Worm (Caenorhabditis elegans) whole organism, L3 larva: ENCODE results near the gene sas-4.

Experiments used
- R02D3.7 ChIP-seq: fragments of 150-350 bp; optimal IDR thresholded peaks from 2 replicates; lab custom pipeline; 2014; ENCODE audit warnings: missing biosample characterization, missing genetic modification characterization
- aly-2 ChIP-seq: fragments of 150-350 bp; optimal IDR thresholded peaks from 2 replicates; lab custom pipeline; 2014; ENCODE audit warnings: missing biosample characterization, missing genetic modification characterization
- ama-1 ChIP-seq: fragments of 150-350 bp; optimal IDR thresholded peaks from 2 replicates; lab custom pipeline; 2018
- ceh-28 ChIP-seq: fragments of 150-350 bp; optimal IDR thresholded peaks from 2 replicates; lab custom pipeline; 2014; ENCODE audit warnings: missing biosample characterization, missing genetic modification reagents, missing genetic modification characterization
- ceh-9 ChIP-seq: sonication (generic microtip); optimal IDR thresholded peaks from 2 replicates; lab custom pipeline; 2018; ENCODE audit warnings: missing biosample characterization, missing genetic modification characterization
- daf-12 ChIP-seq: fragments of 150-350 bp; optimal IDR thresholded peaks from 2 replicates; lab custom pipeline; 2014; ENCODE audit warnings: missing biosample characterization, missing genetic modification reagents, missing genetic modification characterization
- egl-27 ChIP-seq: sonication (generic microtip); optimal IDR thresholded peaks from 4 replicates; lab custom pipeline; 2017; ENCODE audit warnings: missing biosample characterization, missing genetic modification reagents, missing genetic modification characterization
- egl-5 ChIP-seq: fragments of 150-350 bp; optimal IDR thresholded peaks from 2 replicates; lab custom pipeline; 2017; ENCODE audit warnings: missing biosample characterization, missing genetic modification reagents, missing genetic modification characterization, inconsistent platforms
- elt-2 ChIP-seq: sonication (generic microtip); optimal IDR thresholded peaks from 2 replicates; lab custom pipeline; 2016; ENCODE audit warnings: missing genetic modification reagents, mild to moderate bottlenecking, missing genetic modification characterization, missing compliant biosample characterization
- elt-3 ChIP-seq, 3 experiments: fragments of 150-350 bp in 1 of 3; sonication (generic microtip) in 2 of 3; optimal IDR thresholded peaks; 2 replicates in 2 of 3; 4 replicates in 1 of 3; lab custom pipeline; 2014 to 2017; ENCODE audit warnings: missing biosample characterization in 3 of 3, missing genetic modification characterization in 3 of 3
- eor-1 ChIP-seq, 2 experiments: fragments of 150-350 bp; optimal IDR thresholded peaks; 2 replicates each; lab custom pipeline; 2014 to 2018; ENCODE audit warnings: missing biosample characterization in 2 of 2, missing genetic modification characterization in 2 of 2
- fkh-10 ChIP-seq: sonication (generic microtip); optimal IDR thresholded peaks from 2 replicates; lab custom pipeline; 2017; ENCODE audit warnings: missing biosample characterization, missing genetic modification reagents, missing genetic modification characterization
- hmg-11 ChIP-seq: sonication (generic microtip); optimal IDR thresholded peaks from 2 replicates; lab custom pipeline; 2016; ENCODE audit warnings: missing genetic modification characterization, missing compliant biosample characterization
- jun-1 ChIP-seq: fragments of 150-350 bp; optimal IDR thresholded peaks from 2 replicates; lab custom pipeline; 2014; ENCODE audit warnings: missing biosample characterization, missing genetic modification reagents, missing genetic modification characterization
- lin-15B ChIP-seq: fragments of 150-350 bp; optimal IDR thresholded peaks from 2 replicates; lab custom pipeline; 2014; ENCODE audit warnings: missing biosample characterization, missing genetic modification characterization
- lin-39 ChIP-seq: fragments of 150-350 bp; optimal IDR thresholded peaks from 2 replicates; lab custom pipeline; 2018; ENCODE audit warnings: missing biosample characterization, missing genetic modification reagents, missing genetic modification characterization
- lsy-12 ChIP-seq: sonication (generic microtip); optimal IDR thresholded peaks from 2 replicates; lab custom pipeline; 2016; ENCODE audit warnings: mild to moderate bottlenecking, missing genetic modification characterization, missing compliant biosample characterization
- mdl-1 ChIP-seq: fragments of 150-350 bp; optimal IDR thresholded peaks from 2 replicates; lab custom pipeline; 2014; ENCODE audit warnings: missing biosample characterization, missing genetic modification characterization
- mml-1 ChIP-seq: fragments of 150-350 bp; sonication (generic microtip); optimal IDR thresholded peaks from 3 replicates; lab custom pipeline; 2014; ENCODE audit warnings: missing biosample characterization, missing genetic modification characterization
- nfya-1 ChIP-seq: sonication (generic microtip); optimal IDR thresholded peaks from 2 replicates; lab custom pipeline; 2017; ENCODE audit warnings: missing genetic modification characterization, mild to moderate bottlenecking, missing compliant biosample characterization, antibody characterized with exemption, moderate library complexity; ENCODE audit not compliant: insufficient read depth
- nhr-11 ChIP-seq: fragments of 150-350 bp; optimal IDR thresholded peaks from 2 replicates; lab custom pipeline; 2014; ENCODE audit warnings: missing biosample characterization, missing genetic modification characterization
- nhr-12 ChIP-seq: fragments of 150-350 bp; optimal IDR thresholded peaks from 2 replicates; lab custom pipeline; 2014; ENCODE audit warnings: missing biosample characterization, missing genetic modification characterization
- nhr-23 ChIP-seq: fragments of 150-350 bp; optimal IDR thresholded peaks from 2 replicates; lab custom pipeline; 2014; ENCODE audit warnings: missing biosample characterization, missing genetic modification reagents, missing genetic modification characterization
- nhr-25 ChIP-seq: sonication (generic microtip); optimal IDR thresholded peaks from 2 replicates; lab custom pipeline; 2017; ENCODE audit warnings: missing biosample characterization, missing genetic modification characterization
- nhr-28 ChIP-seq: fragments of 150-350 bp; optimal IDR thresholded peaks from 2 replicates; lab custom pipeline; 2014; ENCODE audit warnings: missing biosample characterization, missing genetic modification characterization
- nhr-43 ChIP-seq: sonication (generic microtip); optimal IDR thresholded peaks from 2 replicates; lab custom pipeline; 2016; ENCODE audit warnings: mild to moderate bottlenecking, missing genetic modification characterization, missing compliant biosample characterization; ENCODE audit not compliant: poor library complexity, severe bottlenecking
- nhr-67 ChIP-seq: fragments of 150-350 bp; optimal IDR thresholded peaks from 2 replicates; lab custom pipeline; 2014; ENCODE audit warnings: missing biosample characterization, missing genetic modification characterization
- nhr-76 ChIP-seq: fragments of 150-350 bp; sonication (generic microtip); optimal IDR thresholded peaks from 5 replicates; lab custom pipeline; 2014; ENCODE audit warnings: missing biosample characterization, missing genetic modification characterization
- nhr-77 ChIP-seq: fragments of 150-350 bp; optimal IDR thresholded peaks from 2 replicates; lab custom pipeline; 2014; ENCODE audit warnings: missing biosample characterization, missing genetic modification characterization
- pha-4 ChIP-seq: fragments of 150-350 bp; optimal IDR thresholded peaks from 2 replicates; lab custom pipeline; 2014; ENCODE audit warnings: missing biosample characterization, missing genetic modification reagents, missing genetic modification characterization
- pqm-1 ChIP-seq: fragments of 150-350 bp; optimal IDR thresholded peaks from 2 replicates; lab custom pipeline; 2017; ENCODE audit warnings: missing biosample characterization, missing genetic modification characterization, inconsistent platforms
- sea-2 ChIP-seq: fragments of 150-350 bp; sonication (generic microtip); optimal IDR thresholded peaks from 4 replicates; lab custom pipeline; 2014; ENCODE audit warnings: missing biosample characterization, missing genetic modification reagents, missing genetic modification characterization
- snpc-4 ChIP-seq: fragments of 150-350 bp; optimal IDR thresholded peaks from 2 replicates; lab custom pipeline; 2014; ENCODE audit warnings: missing biosample characterization, missing genetic modification characterization
- unc-39 ChIP-seq: sonication (generic microtip); optimal IDR thresholded peaks from 4 replicates; lab custom pipeline; 2017; ENCODE audit warnings: missing biosample characterization, missing genetic modification characterization
- zag-1 ChIP-seq: fragments of 150-350 bp; optimal IDR thresholded peaks from 2 replicates; lab custom pipeline; 2014; ENCODE audit warnings: missing biosample characterization, missing genetic modification characterization
- ztf-4 ChIP-seq: fragments of 150-350 bp; optimal IDR thresholded peaks from 2 replicates; lab custom pipeline; 2014; ENCODE audit warnings: missing biosample characterization, missing genetic modification characterization

sas-4 gene

ce11 chrIII:8320183-8320582 is 1.8 kb upstream of the sas-4 start, which contains the start of gene F10E9.10:
F10E9.10 (minus strand) TSS chrIII:8320283.
- TF ChIP-seq eor-1 (tag; optimal IDR thresholded peaks at IDR 0.05; lab: Kevin White, UChicago) (no peak), lin-15B (no peak), zag-1 (tag; lab: Kevin White, UChicago) (no peak), jun-1 (tag; lab: Kevin White, UChicago) (no peak), snpc-4 (tag; lab: Kevin White, UChicago) (no peak), elt-2 (tag; lab: Kevin White, UChicago) (no peak), nfya-1 (tag; lab: Kevin White, UChicago) (no peak), pqm-1 (tag; lab: Kevin White, UChicago) (no peak), hmg-11 (tag; lab: Kevin White, UChicago) (no peak), lsy-12 (tag; lab: Kevin White, UChicago) (no peak)

DNA sequence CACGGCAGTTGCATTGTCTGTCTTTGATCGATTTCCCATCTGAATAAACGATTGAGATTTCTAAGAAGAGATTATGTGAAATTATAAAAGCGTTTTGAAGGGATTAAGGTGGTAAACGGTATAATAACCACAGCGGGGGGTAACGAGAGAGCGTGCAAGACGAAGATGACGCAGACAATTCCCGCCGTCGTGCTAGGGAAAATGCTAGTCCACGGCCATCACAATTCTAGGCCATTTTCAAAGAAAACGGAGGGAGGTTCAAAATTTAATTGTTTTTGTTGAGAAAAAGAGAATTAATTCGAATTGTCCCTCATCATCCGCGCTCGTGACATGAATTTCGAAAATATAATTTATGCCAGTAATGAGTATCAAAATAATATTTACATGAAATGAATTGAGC is 712 bp upstream of the sas-4 start, which contains the start of gene F10E9.11:
F10E9.11 (minus strand) TSS at position 161 of the 400 bp plus-strand sequence.
- peak; percentile 84 for TF ChIP-seq nhr-23 (tag; lab: Kevin White, UChicago)
- TF ChIP-seq nhr-77 (tag; lab: Kevin White, UChicago) = no peak
- peak; percentile 84 for TF ChIP-seq lin-15B
- no peak for TF ChIP-seq mml-1 (tag; lab: Kevin White, UChicago)
- no peak for TF ChIP-seq fkh-10
- TF ChIP-seq nhr-25 (tag; lab: Kevin White, UChicago) = peak; percentile 76
- peak; percentile 86 for TF ChIP-seq nfya-1 (tag; lab: Kevin White, UChicago)
- TF ChIP-seq nhr-11 (tag; lab: Kevin White, UChicago) = no peak
- no peak for TF ChIP-seq nhr-67 (tag; lab: Kevin White, UChicago)
- no peak for TF ChIP-seq mdl-1
- TF ChIP-seq elt-2 (tag; lab: Kevin White, UChicago) = peak; percentile 2
- peak; percentile 40 for TF ChIP-seq lin-39 (tag; lab: Kevin White, UChicago)
- no peak for TF ChIP-seq egl-27 (tag; lab: Kevin White, UChicago)
- TF ChIP-seq eor-1 (tag; optimal IDR thresholded peaks at IDR 0.05; lab: Kevin White, UChicago) = no peak
- no peak for TF ChIP-seq ztf-4 (tag; lab: Kevin White, UChicago)
- TF ChIP-seq hmg-11 (tag; lab: Kevin White, UChicago) = peak; percentile 61
- peak; percentile 64 for TF ChIP-seq egl-5 (tag; lab: Kevin White, UChicago)
- peak; percentile 20 for TF ChIP-seq ama-1 (lab: Kevin White, UChicago)
- TF ChIP-seq daf-12 = no peak
- no peak for TF ChIP-seq elt-3 (tag; optimal IDR thresholded peaks at IDR 0.05; lab: Kevin White, UChicago)
- peak; percentile 84 for TF ChIP-seq pha-4 (tag; lab: Kevin White, UChicago)
- TF ChIP-seq ceh-28 (tag; lab: Kevin White, UChicago) = peak; percentile 26
- TF ChIP-seq nhr-28 (tag; lab: Kevin White, UChicago) = no peak
- TF ChIP-seq unc-39 (tag; lab: Kevin White, UChicago) = no peak
- TF ChIP-seq sea-2 (GFP tag; lab: Kevin White, UChicago) = no peak
- peak; percentile 2 for TF ChIP-seq pqm-1 (tag; lab: Kevin White, UChicago)
- no peak for TF ChIP-seq nhr-76 (tag; lab: Kevin White, UChicago)
- TF ChIP-seq nhr-43 (tag; lab: Kevin White, UChicago) = peak; percentile 83
- TF ChIP-seq ceh-9 = no peak
- TF ChIP-seq snpc-4 (tag; lab: Kevin White, UChicago) = peak; percentile 76
- no peak for TF ChIP-seq jun-1 (tag; lab: Kevin White, UChicago)
- peak; percentile 50 for TF ChIP-seq lsy-12 (tag; lab: Kevin White, UChicago)
- TF ChIP-seq nhr-12 (tag; lab: Kevin White, UChicago) = no peak
- no peak for TF ChIP-seq aly-2
- TF ChIP-seq R02D3.7 (tag; lab: Kevin White, UChicago) = peak; percentile 55

ce11 chrIII:8312393-8312792 is 6.0 kb downstream of the sas-4 start, which contains the start of gene F10E9.2:
F10E9.2 (plus strand) TSS chrIII:8312693.
- no peak for TF ChIP-seq mml-1 (tag; lab: Kevin White, UChicago)
